Worm (Caenorhabditis elegans): Measurements from ENCODE around the gene str-161.

Gene str-161

DNA sequence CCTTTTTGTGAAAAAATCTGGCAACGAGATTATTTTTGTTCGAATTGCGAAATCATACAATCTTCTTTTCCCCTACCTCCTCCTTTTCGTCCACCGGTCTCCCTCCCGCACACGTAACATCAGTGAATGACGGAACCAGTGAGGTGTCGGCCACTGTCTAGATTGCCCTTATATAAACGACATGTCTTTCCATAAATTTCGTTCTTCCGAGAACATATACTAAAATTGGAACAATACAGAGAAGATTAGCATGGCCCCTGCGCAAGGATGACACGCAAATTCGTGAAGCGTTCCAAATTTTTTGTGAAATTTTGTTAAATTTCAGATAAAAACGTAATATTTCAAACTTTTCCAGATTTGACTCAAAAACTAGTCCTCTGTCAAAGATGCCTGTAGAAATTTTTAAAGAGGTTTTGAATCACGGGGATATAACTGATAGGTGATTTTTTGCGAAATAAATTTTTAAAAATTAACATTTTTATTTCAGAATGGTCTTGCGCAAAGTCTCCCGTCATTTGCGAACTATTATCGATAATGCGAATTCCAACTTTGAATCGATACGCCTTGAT lies 27.0 kb upstream of the str-161 start:
- TF ChIP-seq nhr-85 (tag) = peak; percentile 19
- TF ChIP-seq efl-1 (optimal IDR thresholded peaks at IDR 0.05) = peak in 1 of 2 experiments; percentile 8
- TF ChIP-seq efl-1 (GFP tag; optimal IDR thresholded peaks at IDR 0.05 in 1 of 2) = no peak
- peak; percentile 32 for TF ChIP-seq zip-4 (GFP tag; optimal IDR thresholded peaks at IDR 0.05)
- peak; percentile 40 for TF ChIP-seq nhr-47 (tag; optimal IDR thresholded peaks at IDR 0.05)
- TF ChIP-seq nhr-20 (tag; optimal IDR thresholded peaks at IDR 0.05) = peak; percentile 8
- TF ChIP-seq nhr-237 (tag; optimal IDR thresholded peaks at IDR 0.05) = no peak
- no peak for TF ChIP-seq C16A3.4 (tag; optimal IDR thresholded peaks at IDR 0.05)
- peak; percentile 36; the same call in 1 of the 2 replicates for TF ChIP-seq nhr-19 (GFP tag; conservative IDR thresholded peaks at IDR 0.05)
- TF ChIP-seq hlh-4 (tag; optimal IDR thresholded peaks at IDR 0.05) = no peak
- TF ChIP-seq snpc-4 (tag; optimal IDR thresholded peaks at IDR 0.05) = peak; percentile 96
- peak; percentile 62 for TF ChIP-seq nhr-90 (tag; optimal IDR thresholded peaks at IDR 0.05; ENCODE audit: poor library complexity)
- peak in 1 of 2 experiments; percentile 2 for TF ChIP-seq lin-35 (GFP tag; optimal IDR thresholded peaks at IDR 0.05)
- TF ChIP-seq grh-1 (GFP tag; IDR thresholded peaks at IDR 0.05) = 0 out of 2 replicates have a peak, but pooled peaks have one; percentile 28

DNA sequence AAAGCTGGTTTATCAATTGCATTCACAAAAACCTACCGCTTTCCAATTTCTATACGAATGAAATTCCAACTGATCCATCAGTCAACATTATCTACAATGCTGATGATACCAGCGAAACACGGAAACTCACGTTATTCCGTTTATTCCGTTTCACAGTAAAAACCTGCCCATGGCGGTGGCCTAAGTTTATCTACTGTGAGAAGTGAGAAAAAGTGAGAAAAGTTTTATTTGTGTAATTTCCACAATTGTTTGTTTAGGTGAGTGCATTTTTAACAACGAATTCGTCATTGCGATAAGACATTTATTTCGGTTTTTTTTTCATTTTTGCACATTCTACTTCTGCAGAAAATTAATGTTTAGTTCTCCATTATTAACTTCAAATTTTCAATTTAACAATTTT lies 26.2 kb upstream of the str-161 start, which contains the start of gene Y9C9A.8:
Y9C9A.8 (plus strand) TSS at position 301 of the 400 bp plus-strand sequence.
- no peak for TF ChIP-seq sup-37 (GFP tag; optimal IDR thresholded peaks at IDR 0.05)
- no peak for TF ChIP-seq ama-1 (optimal IDR thresholded peaks at IDR 0.05)
- no peak for TF ChIP-seq ztf-4 (tag; optimal IDR thresholded peaks at IDR 0.05)
- no peak for TF ChIP-seq tlp-1 (tag; optimal IDR thresholded peaks at IDR 0.05)
- no peak for TF ChIP-seq grh-1 (GFP tag; IDR thresholded peaks at IDR 0.05)
- no peak for TF ChIP-seq zip-4 (GFP tag; optimal IDR thresholded peaks at IDR 0.05)
- TF ChIP-seq nhr-12 (tag; optimal IDR thresholded peaks at IDR 0.05) = no peak
- no peak for TF ChIP-seq unc-30 (tag; optimal IDR thresholded peaks at IDR 0.05)
- TF ChIP-seq lin-15B (tag; optimal IDR thresholded peaks at IDR 0.05) = no peak
- no peak for TF ChIP-seq nhr-77 (tag; optimal IDR thresholded peaks at IDR 0.05)
- no peak for TF ChIP-seq mep-1 (tag; optimal IDR thresholded peaks at IDR 0.05)

DNA sequence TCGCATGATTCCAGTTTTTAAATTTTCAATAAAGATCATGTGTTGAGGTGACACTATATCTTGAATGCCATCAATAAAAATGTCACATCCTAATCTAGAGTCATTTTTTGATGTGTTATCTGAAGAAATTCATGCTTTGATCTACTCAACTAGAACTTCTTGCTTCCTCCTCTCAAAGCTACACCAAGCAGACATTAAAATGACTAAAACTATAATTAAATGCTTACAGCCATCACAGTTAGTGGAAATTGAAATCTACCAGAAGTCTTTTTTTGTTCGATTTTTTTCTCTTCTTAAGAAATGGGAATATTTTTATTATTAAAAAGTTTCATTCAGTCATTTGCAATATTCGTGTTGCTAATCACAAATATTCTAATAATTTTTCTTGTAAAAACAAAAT lies 13.9 kb upstream of the str-161 start, which contains the start of gene str-158:
str-158 (plus strand) TSS at position 301 of the 400 bp plus-strand sequence.
- TF ChIP-seq unc-130 (tag; optimal IDR thresholded peaks at IDR 0.05) (no peak), snpc-4 (tag; optimal IDR thresholded peaks at IDR 0.05) (no peak), irx-1 (tag; optimal IDR thresholded peaks at IDR 0.05) (no peak), blmp-1 (tag; optimal IDR thresholded peaks at IDR 0.05) (no peak), unc-98 (GFP tag; IDR thresholded peaks at IDR 0.05) (no peak), lin-39 (tag; optimal IDR thresholded peaks at IDR 0.05) (no peak), ceh-90 (tag; optimal IDR thresholded peaks at IDR 0.05) (no peak), grh-1 (GFP tag; IDR thresholded peaks at IDR 0.05) (no peak), pax-3 (tag; optimal IDR thresholded peaks at IDR 0.05) (no peak), aha-1 (tag; optimal IDR thresholded peaks at IDR 0.05) (no peak), sptf-1 (tag; optimal IDR thresholded peaks at IDR 0.05) (no peak), hlh-4 (tag; optimal IDR thresholded peaks at IDR 0.05) (no peak), nhr-84 (tag; optimal IDR thresholded peaks at IDR 0.05) (no peak)

DNA sequence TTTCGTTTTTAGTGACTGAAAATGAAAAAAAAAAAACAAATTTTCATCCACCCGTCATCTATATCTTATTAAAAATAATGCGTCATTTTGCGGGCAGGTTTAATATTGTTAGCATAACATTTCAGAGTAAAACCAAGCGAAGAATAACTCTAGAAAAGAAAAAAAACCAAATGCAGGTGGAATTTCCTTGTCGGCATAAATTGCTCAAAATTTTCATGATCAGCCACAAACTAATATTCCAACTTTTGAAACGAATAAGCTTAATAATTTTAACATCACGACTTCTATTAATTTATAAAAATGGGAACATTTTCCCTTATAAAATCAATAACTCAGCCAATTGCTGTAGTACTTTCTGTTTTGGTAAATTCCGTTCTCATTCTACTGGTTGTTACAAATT lies 11.8 kb upstream of the str-161 start, which contains the start of gene str-155:
str-155 (plus strand) TSS at position 301 of the 400 bp plus-strand sequence.
- TF ChIP-seq mep-1 (tag; optimal IDR thresholded peaks at IDR 0.05) (no peak), skn-1 (tag; optimal IDR thresholded peaks at IDR 0.05) (no peak)

- no peak for TF ChIP-seq dsc-1 (tag; optimal IDR thresholded peaks at IDR 0.05)
- no peak for TF ChIP-seq unc-62 (GFP tag; optimal IDR thresholded peaks at IDR 0.05)
- no peak for TF ChIP-seq hlh-17 (GFP tag; optimal IDR thresholded peaks at IDR 0.05; ENCODE audit: borderline replicate concordance)
- TF ChIP-seq snpc-4 (tag; optimal IDR thresholded peaks at IDR 0.05) = no peak
- no peak for TF ChIP-seq ets-5 (GFP tag; IDR thresholded peaks at IDR 0.05)
- no peak for TF ChIP-seq mep-1 (tag; optimal IDR thresholded peaks at IDR 0.05)
- no peak for TF ChIP-seq alr-1 (tag; optimal IDR thresholded peaks at IDR 0.05; ENCODE audit: borderline replicate concordance)
- no peak for TF ChIP-seq nhr-76 (tag; optimal IDR thresholded peaks at IDR 0.05)
- no peak for TF ChIP-seq fkh-4 (tag; optimal IDR thresholded peaks at IDR 0.05; ENCODE audit: borderline replicate concordance)
- no peak for TF ChIP-seq ceh-82 (tag; optimal IDR thresholded peaks at IDR 0.05)
- no peak for TF ChIP-seq lin-35 (GFP tag; optimal IDR thresholded peaks at IDR 0.05)
- TF ChIP-seq nhr-28 (tag; optimal IDR thresholded peaks at IDR 0.05) = no peak
- no peak for TF ChIP-seq nhr-77 (tag; optimal IDR thresholded peaks at IDR 0.05)
- no peak for TF ChIP-seq C04F5.9 (tag; optimal IDR thresholded peaks at IDR 0.05)
- no peak for TF ChIP-seq hpl-2 (GFP tag; optimal IDR thresholded peaks at IDR 0.05)
- no peak for TF ChIP-seq grh-1 (GFP tag; IDR thresholded peaks at IDR 0.05)
- TF ChIP-seq ces-1 (GFP tag; optimal IDR thresholded peaks at IDR 0.05) = no peak
- TF ChIP-seq lin-15B (tag; optimal IDR thresholded peaks at IDR 0.05) = no peak
- TF ChIP-seq nhr-84 (tag; optimal IDR thresholded peaks at IDR 0.05) = no peak
These were observed 9.2 kb upstream of the str-161 start, which contains the start of gene str-156 for ce11 chrIV:4913090-4913489. str-156 (plus strand) TSS chrIV:4913390.
